Fruit fly (Drosophila melanogaster) whole organism, pupa: Measurements from ENCODE around the gene CG10804.

Experiments used
- CG10348 ChIP-seq: fragments of 200-800 bp; sonication (Bioruptor generic); IDR thresholded peaks from 2 replicates; pipeline ENCODE4 v1.3.6; 2022; ENCODE audit warnings: missing biosample characterization, missing genetic modification characterization
- CG13204 ChIP-seq: fragments of 200-800 bp; sonication (Bioruptor generic); optimal IDR thresholded peaks from 2 replicates; lab custom pipeline; 2018; ENCODE audit warnings: missing biosample characterization, mild to moderate bottlenecking, missing genetic modification characterization, moderate library complexity
- CG14655 ChIP-seq: fragments of 200-800 bp; sonication (Bioruptor generic); optimal IDR thresholded peaks from 3 replicates; lab custom pipeline; 2017; ENCODE audit warnings: mild to moderate bottlenecking, missing biosample characterization, missing genetic modification reagents, missing genetic modification characterization
- CG15710 ChIP-seq: fragments of 200-800 bp; sonication (Bioruptor generic); optimal IDR thresholded peaks from 2 replicates; lab custom pipeline; 2018; ENCODE audit warnings: missing biosample characterization, mild to moderate bottlenecking, missing genetic modification characterization, moderate library complexity
- CG17806 ChIP-seq: fragments of 200-800 bp; sonication (Bioruptor generic); optimal IDR thresholded peaks from 2 replicates; lab custom pipeline; 2018; ENCODE audit warnings: missing biosample characterization, mild to moderate bottlenecking, missing genetic modification characterization, moderate library complexity
- CG32121 ChIP-seq: fragments of 200-800 bp; sonication (Bioruptor generic); IDR thresholded peaks from 2 replicates; pipeline ENCODE4 v1.3.6; 2022; ENCODE audit warnings: missing biosample characterization, missing genetic modification characterization
- CG34367 ChIP-seq: fragments of 200-800 bp; sonication (Bioruptor generic); optimal IDR thresholded peaks from 2 replicates; lab custom pipeline; 2018; ENCODE audit warnings: missing biosample characterization, mild to moderate bottlenecking, missing genetic modification characterization
- CG8301 ChIP-seq: fragments of 200-800 bp; sonication (Bioruptor generic); optimal IDR thresholded peaks from 2 replicates; lab custom pipeline; 2018; ENCODE audit warnings: missing biosample characterization, mild to moderate bottlenecking, missing genetic modification characterization
- CG9948 ChIP-seq: fragments of 200-800 bp; sonication (Bioruptor generic); optimal IDR thresholded peaks from 2 replicates; lab custom pipeline; 2018; ENCODE audit warnings: missing biosample characterization, mild to moderate bottlenecking, missing genetic modification characterization, moderate library complexity
- D1 ChIP-seq: fragments of 200-800 bp; sonication (Bioruptor generic); optimal IDR thresholded peaks from 2 replicates; lab custom pipeline; 2018; ENCODE audit warnings: missing biosample characterization, mild to moderate bottlenecking, missing genetic modification characterization, moderate library complexity
- EcR ChIP-seq: fragments of 200-800 bp; sonication (Bioruptor generic); optimal IDR thresholded peaks from 3 replicates; lab custom pipeline; 2019; ENCODE audit warnings: missing biosample characterization, missing genetic modification characterization, mild to moderate bottlenecking, moderate library complexity, missing genetic modification reagents
- Pif1B ChIP-seq: fragments of 200-800 bp; sonication (Bioruptor generic); optimal IDR thresholded peaks from 3 replicates; lab custom pipeline; 2016; ENCODE audit warnings: missing biosample characterization, missing genetic modification characterization
- gl ChIP-seq: fragments of 200-800 bp; sonication (Bioruptor generic); optimal IDR thresholded peaks from 2 replicates; lab custom pipeline; 2018; ENCODE audit warnings: missing biosample characterization, mild to moderate bottlenecking, missing genetic modification characterization
- rn ChIP-seq: fragments of 200-800 bp; sonication (Bioruptor generic); IDR thresholded peaks from 2 replicates; pipeline ENCODE4 v1.3.6; 2022; ENCODE audit warnings: missing biosample characterization, missing genetic modification characterization

DNA sequence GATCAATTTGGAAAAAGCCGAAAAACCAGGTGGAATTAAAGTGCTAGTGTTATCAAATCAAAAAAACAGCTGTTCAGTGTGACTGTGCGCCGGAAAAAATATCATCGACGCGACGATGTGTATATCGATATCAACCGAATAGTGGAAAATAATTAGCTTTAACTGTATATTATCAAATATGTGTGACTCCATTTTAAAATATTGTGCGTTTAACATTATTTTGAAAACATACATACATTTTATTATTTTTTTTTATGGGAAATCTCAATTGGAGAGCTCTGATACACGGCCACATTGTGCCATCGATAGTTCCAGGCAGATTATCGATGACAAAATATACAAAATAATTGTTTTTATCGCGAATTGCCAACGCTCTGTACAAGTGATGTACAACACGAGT, 3.2 kb upstream of the CG10804 start, which contains the start of the genes CG14270 and CG10803:
- TF ChIP-seq CG14655 (no peak), CG32121 (no peak), rn (GFP tag; lab: Robert Waterston, UW) (no peak), CG15710 (no peak), CG10348 (no peak), CG9948 (tag; lab: Kevin White, UChicago) (no peak), CG13204 (GFP tag; lab: Kevin White, UChicago) (no peak), gl (tag; lab: Kevin White, UChicago) (no peak), Pif1B (no peak), CG17806 (tag; lab: Kevin White, UChicago) (no peak), EcR (GFP tag; lab: Kevin White, UChicago) (no peak), D1 (tag; lab: Kevin White, UChicago) (no peak), CG34367 (no peak), CG8301 (tag; lab: Kevin White, UChicago) (no peak)
